Worm (Caenorhabditis elegans) whole organism, L4 larva: ENCODE results near the gene atf-4.

Experiments used
- T20F7.1 ChIP-seq: fragments of 200-800 bp; sonication (Bioruptor generic); optimal IDR thresholded peaks from 2 replicates; lab custom pipeline; 2018; ENCODE audit warnings: mild to moderate bottlenecking, missing genetic modification characterization, missing compliant biosample characterization
- T26A8.4 ChIP-seq: fragments of 200-800 bp; sonication (Bioruptor generic); IDR thresholded peaks from 2 replicates; pipeline ENCODE4 v1.3.6; 2022; ENCODE audit warnings: missing genetic modification characterization, missing compliant biosample characterization
- Y5F2A.4 ChIP-seq: fragments of 200-800 bp; sonication (Bioruptor generic); optimal IDR thresholded peaks from 2 replicates; lab custom pipeline; 2018; ENCODE audit warnings: mild to moderate bottlenecking, missing genetic modification characterization, missing compliant biosample characterization
- aha-1 ChIP-seq: fragments of 150-350 bp; peaks from one replicate; lab custom pipeline; 2014; ENCODE audit warnings: missing biosample characterization, missing genetic modification characterization
- aly-2 ChIP-seq: sonication (generic microtip); optimal IDR thresholded peaks from 2 replicates; lab custom pipeline; 2018; ENCODE audit warnings: missing biosample characterization, missing genetic modification characterization
- ama-1 ChIP-seq: fragments of 150-350 bp; optimal IDR thresholded peaks from 2 replicates; lab custom pipeline; 2014; ENCODE audit warnings: inconsistent platforms, mixed read lengths
- arid-1 ChIP-seq: fragments of 200-800 bp; sonication (Bioruptor generic); conservative IDR thresholded peaks from 2 replicates; pipeline ENCODE4 v1.3.6; 2022; ENCODE audit warnings: missing genetic modification reagents, missing genetic modification characterization, missing compliant biosample characterization
- ceh-20 ChIP-seq: fragments of 200-800 bp; sonication (Bioruptor generic); IDR thresholded peaks from 2 replicates; pipeline ENCODE4 v1.3.6; 2022; ENCODE audit warnings: missing genetic modification reagents, missing genetic modification characterization, missing compliant biosample characterization
- cey-2 ChIP-seq: sonication (generic microtip); optimal IDR thresholded peaks from 3 replicates; lab custom pipeline; 2017; ENCODE audit warnings: missing genetic modification characterization, mild to moderate bottlenecking, missing compliant biosample characterization, antibody characterized with exemption, borderline replicate concordance; ENCODE audit not compliant: insufficient read depth
- daf-12 ChIP-seq: fragments of 150-350 bp; optimal IDR thresholded peaks from 2 replicates; lab custom pipeline; 2014; ENCODE audit warnings: missing biosample characterization, missing genetic modification reagents, missing genetic modification characterization
- dmd-6 ChIP-seq: fragments of 200-800 bp; sonication (Bioruptor generic); IDR thresholded peaks from 2 replicates; pipeline ENCODE4 v1.3.6; 2022; ENCODE audit warnings: missing genetic modification reagents, missing genetic modification characterization, missing compliant biosample characterization
- dmd-9 ChIP-seq: fragments of 200-800 bp; sonication (Bioruptor generic); IDR thresholded peaks from 2 replicates; pipeline ENCODE4 v1.3.6; 2022; ENCODE audit warnings: missing genetic modification reagents, missing genetic modification characterization, missing compliant biosample characterization
- dpl-1 ChIP-seq: fragments of 150-350 bp; optimal IDR thresholded peaks from 2 replicates; lab custom pipeline; 2014; ENCODE audit warnings: missing biosample characterization, missing genetic modification reagents, missing genetic modification characterization
- egl-43 ChIP-seq: fragments of 200-800 bp; sonication (Bioruptor generic); IDR thresholded peaks from 2 replicates; pipeline ENCODE4 v1.3.6; 2022; ENCODE audit warnings: missing genetic modification reagents, missing genetic modification characterization, missing compliant biosample characterization
- fos-1 ChIP-seq: fragments of 150-350 bp; optimal IDR thresholded peaks from 2 replicates; lab custom pipeline; 2014; ENCODE audit warnings: missing biosample characterization, missing genetic modification characterization
- gei-8 ChIP-seq: fragments of 200-800 bp; sonication (Bioruptor generic); optimal IDR thresholded peaks from 2 replicates; lab custom pipeline; 2018; ENCODE audit warnings: mild to moderate bottlenecking, missing genetic modification characterization, missing compliant biosample characterization
- hif-1 ChIP-seq, 2 experiments: sonication (generic microtip); optimal IDR thresholded peaks; 2 replicates each; lab custom pipeline; 2016 to 2017; ENCODE audit warnings: missing compliant biosample characterization in 2 of 2, missing genetic modification characterization in 2 of 2, missing genetic modification reagents in 2 of 2, missing genotype in 2 of 2, mild to moderate bottlenecking in 1 of 2
- hlh-30 ChIP-seq: sonication (generic microtip); optimal IDR thresholded peaks from 2 replicates; lab custom pipeline; 2017; ENCODE audit warnings: antibody characterized with exemption, mild to moderate bottlenecking, missing genetic modification characterization, missing compliant biosample characterization; ENCODE audit not compliant: insufficient read depth
- lim-7 ChIP-seq: fragments of 200-800 bp; sonication (Bioruptor generic); IDR thresholded peaks from 2 replicates; pipeline ENCODE4 v1.3.6; 2022; ENCODE audit warnings: missing genetic modification characterization, missing compliant biosample characterization
- lin-1 ChIP-seq: fragments of 200-800 bp; sonication (Bioruptor generic); IDR thresholded peaks from 2 replicates; pipeline ENCODE4 v1.3.6; 2022; ENCODE audit warnings: missing genetic modification reagents, missing genetic modification characterization, missing compliant biosample characterization
- lin-13 ChIP-seq: fragments of 150-350 bp; optimal IDR thresholded peaks from 2 replicates; lab custom pipeline; 2014; ENCODE audit warnings: missing biosample characterization, missing genetic modification reagents, missing genetic modification characterization
- lin-38 ChIP-seq: fragments of 200-800 bp; sonication (Bioruptor generic); IDR thresholded peaks from 2 replicates; pipeline ENCODE4 v1.3.6; 2022; ENCODE audit warnings: missing genetic modification reagents, missing genetic modification characterization, missing compliant biosample characterization
- lin-39 ChIP-seq: fragments of 150-350 bp; optimal IDR thresholded peaks from 2 replicates; lab custom pipeline; 2014; ENCODE audit warnings: missing biosample characterization, missing genetic modification reagents, missing genetic modification characterization
- lsy-2 ChIP-seq, 2 experiments: fragments of 150-350 bp in 1 of 2; sonication (generic microtip) in 1 of 2; optimal IDR thresholded peaks; 2 replicates each; lab custom pipeline; 2014 to 2017; ENCODE audit warnings: missing biosample characterization in 2 of 2, missing genetic modification characterization in 2 of 2
- mdl-1 ChIP-seq, 2 experiments: fragments of 150-350 bp in 1 of 2; sonication (generic microtip) in 1 of 2; optimal IDR thresholded peaks; 2 replicates each; lab custom pipeline; 2014 to 2017; ENCODE audit warnings: missing biosample characterization in 2 of 2, missing genetic modification characterization in 2 of 2
- mdt-29 ChIP-seq: fragments of 200-800 bp; sonication (Bioruptor generic); IDR thresholded peaks from 2 replicates; pipeline ENCODE4 v1.3.6; 2022; ENCODE audit warnings: missing genetic modification reagents, missing genetic modification characterization, missing compliant biosample characterization
- mxl-2 ChIP-seq: fragments of 200-800 bp; sonication (Bioruptor generic); conservative IDR thresholded peaks from 2 replicates; pipeline ENCODE4 v1.3.6; 2022; ENCODE audit warnings: missing genetic modification reagents, missing genetic modification characterization, missing compliant biosample characterization
- mxl-3 ChIP-seq: fragments of 200-800 bp; sonication (Bioruptor generic); optimal IDR thresholded peaks from 2 replicates; lab custom pipeline; 2018; ENCODE audit warnings: mild to moderate bottlenecking, missing genetic modification characterization, missing compliant biosample characterization
- nhr-10 ChIP-seq: fragments of 150-350 bp; optimal IDR thresholded peaks from 2 replicates; lab custom pipeline; 2014; ENCODE audit warnings: missing biosample characterization, missing genetic modification characterization
- nhr-102 ChIP-seq: sonication (generic microtip); optimal IDR thresholded peaks from 2 replicates; lab custom pipeline; 2016; ENCODE audit warnings: mild to moderate bottlenecking, missing genetic modification characterization, moderate library complexity, missing compliant biosample characterization
- nhr-237 ChIP-seq: sonication (generic microtip); optimal IDR thresholded peaks from 2 replicates; lab custom pipeline; 2017; ENCODE audit warnings: missing biosample characterization, missing genetic modification characterization
- nhr-25 ChIP-seq: sonication (generic microtip); optimal IDR thresholded peaks from 2 replicates; lab custom pipeline; 2017; ENCODE audit warnings: missing genetic modification characterization, mild to moderate bottlenecking, missing compliant biosample characterization, antibody characterized with exemption, moderate library complexity, borderline replicate concordance; ENCODE audit not compliant: insufficient read depth
- nhr-28 ChIP-seq: fragments of 150-350 bp; optimal IDR thresholded peaks from 2 replicates; lab custom pipeline; 2014; ENCODE audit warnings: missing biosample characterization, missing genetic modification characterization
- nhr-42 ChIP-seq: fragments of 200-800 bp; sonication (Bioruptor generic); IDR thresholded peaks from 2 replicates; pipeline ENCODE4 v1.3.6; 2022; ENCODE audit warnings: missing genetic modification characterization, missing compliant biosample characterization
- nhr-48 ChIP-seq: sonication (generic microtip); optimal IDR thresholded peaks from 2 replicates; lab custom pipeline; 2016; ENCODE audit warnings: mild to moderate bottlenecking, missing genetic modification characterization, missing compliant biosample characterization
- nhr-6 ChIP-seq: fragments of 150-350 bp; optimal IDR thresholded peaks from 2 replicates; lab custom pipeline; 2014; ENCODE audit warnings: missing biosample characterization, missing genetic modification characterization
- nhr-77 ChIP-seq: fragments of 150-350 bp; optimal IDR thresholded peaks from 2 replicates; lab custom pipeline; 2014; ENCODE audit warnings: missing biosample characterization, missing genetic modification characterization
- pha-4 ChIP-seq, 2 experiments: fragments of 150-350 bp in 1 of 2; fragments of 200-800 bp in 1 of 2; sonication (Bioruptor generic) in 1 of 2; IDR thresholded peaks in 1 of 2; optimal IDR thresholded peaks in 1 of 2; 2 replicates each; pipeline versions ENCODE4 v1.3.6 to Lab custom; 2014 to 2022; ENCODE audit warnings: missing genetic modification characterization in 2 of 2, missing genetic modification reagents in 2 of 2, missing biosample characterization in 1 of 2, missing compliant biosample characterization in 1 of 2
- php-3 ChIP-seq: fragments of 200-800 bp; sonication (Bioruptor generic); IDR thresholded peaks from 2 replicates; pipeline ENCODE4 v1.3.6; 2022; ENCODE audit warnings: missing genetic modification reagents, missing genetic modification characterization, missing compliant biosample characterization
- rbr-2 ChIP-seq: sonication (generic microtip); optimal IDR thresholded peaks from 2 replicates; lab custom pipeline; 2016; ENCODE audit warnings: missing genotype, missing genetic modification characterization, missing compliant biosample characterization
- saeg-2 ChIP-seq: fragments of 200-800 bp; sonication (Bioruptor generic); IDR thresholded peaks from 2 replicates; pipeline ENCODE4 v1.3.6; 2022; ENCODE audit warnings: missing genetic modification reagents, missing genetic modification characterization, missing compliant biosample characterization
- set-16 ChIP-seq: fragments of 200-800 bp; sonication (Bioruptor generic); IDR thresholded peaks from 2 replicates; pipeline ENCODE4 v1.3.6; 2022; ENCODE audit warnings: missing genetic modification reagents, missing genetic modification characterization, missing compliant biosample characterization
- spr-1 ChIP-seq: sonication (generic microtip); optimal IDR thresholded peaks from 2 replicates; lab custom pipeline; 2016; ENCODE audit warnings: mild to moderate bottlenecking, missing genetic modification characterization, missing compliant biosample characterization
- spr-3 ChIP-seq: fragments of 200-800 bp; sonication (Bioruptor generic); optimal IDR thresholded peaks from 2 replicates; lab custom pipeline; 2018; ENCODE audit warnings: mild to moderate bottlenecking, missing genetic modification characterization, missing compliant biosample characterization
- tra-1 ChIP-seq: fragments of 200-800 bp; sonication (Bioruptor generic); IDR thresholded peaks from 2 replicates; pipeline ENCODE4 v1.3.6; 2022; ENCODE audit warnings: missing genetic modification reagents, missing genetic modification characterization, missing compliant biosample characterization
- zfp-2 ChIP-seq: sonication (generic microtip); optimal IDR thresholded peaks from 2 replicates; lab custom pipeline; 2016; ENCODE audit warnings: mild to moderate bottlenecking, missing genetic modification characterization, missing compliant biosample characterization
- zip-2 ChIP-seq: fragments of 150-350 bp; optimal IDR thresholded peaks from 2 replicates; lab custom pipeline; 2014; ENCODE audit warnings: missing biosample characterization, missing genetic modification characterization

Gene atf-4

DNA sequence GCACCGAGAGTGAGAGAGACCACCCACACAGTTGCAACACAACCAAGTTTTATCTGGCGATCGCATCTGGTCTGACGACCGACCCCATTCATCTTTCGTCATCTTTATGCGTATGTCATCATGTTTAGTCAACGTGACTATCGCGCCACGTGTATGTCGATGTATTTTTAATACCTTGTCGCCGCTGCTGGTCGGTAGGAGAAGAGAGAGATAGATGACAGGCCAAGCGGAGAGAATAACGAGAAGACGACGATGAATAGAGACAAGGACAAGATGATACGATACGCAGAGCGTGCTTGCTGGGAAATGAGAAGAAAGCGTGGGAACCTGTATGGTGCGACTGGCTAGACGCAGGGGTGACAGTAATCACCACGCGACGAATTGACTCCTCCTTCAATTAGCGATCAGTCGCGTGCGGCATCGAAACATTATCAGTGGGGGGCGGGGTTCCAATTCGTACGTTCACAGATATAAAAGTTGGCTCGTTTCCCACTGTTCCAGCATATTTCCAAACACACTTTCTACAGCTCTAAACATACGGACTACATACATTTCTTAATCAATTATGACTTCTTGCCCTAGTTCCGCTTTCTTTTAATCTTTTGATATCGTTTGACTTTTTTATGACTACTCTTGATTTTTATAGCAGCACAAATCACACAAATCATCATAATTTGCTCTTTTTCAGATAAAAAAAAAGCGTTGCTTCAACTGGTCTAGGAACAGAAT is 20.1 kb downstream of the atf-4 start, which contains the start of gene tatn-1 (continued):
- TF ChIP-seq mxl-3 (GFP tag; lab: Kevin White, UChicago) (peak; percentile 99), nhr-102 (tag; lab: Kevin White, UChicago) (peak; percentile 97), aly-2 (tag; lab: Kevin White, UChicago) (no peak), saeg-2 (GFP tag; lab: Robert Waterston, UW) (peak; percentile 80; the same call in 1 of the 2 replicates), lin-13 (GFP tag; lab: Kevin White, UChicago) (peak; percentile 30), dmd-9 (GFP tag; lab: Robert Waterston, UW) (no peak), dpl-1 (no peak), nhr-48 (tag; lab: Kevin White, UChicago) (peak; percentile 98), php-3 (GFP tag; lab: Robert Waterston, UW) (peak; percentile 87; the same call in 1 of the 2 replicates), nhr-77 (peak; percentile 94), aha-1 (peak; percentile 99), hlh-30 (tag; lab: Kevin White, UChicago) (peak; percentile 90), daf-12 (tag; lab: Kevin White, UChicago) (no peak), mxl-2 (GFP tag; lab: Robert Waterston, UW) (0 out of 2 replicates have a peak, but pooled peaks have one; percentile 3), nhr-237 (tag; lab: Kevin White, UChicago) (no peak), Y5F2A.4 (GFP tag; lab: Kevin White, UChicago) (no peak), egl-43 (GFP tag; lab: Robert Waterston, UW) (0 out of 2 replicates have a peak, but pooled peaks have one; percentile 11), spr-3 (no peak), lim-7 (GFP tag; lab: Robert Waterston, UW) (no peak), zfp-2 (no peak), set-16 (GFP tag; lab: Robert Waterston, UW) (peak; percentile 50; the same call in 1 of the 2 replicates), zip-2 (tag; lab: Kevin White, UChicago) (no peak), cey-2 (tag; lab: Kevin White, UChicago) (peak; percentile 84), T20F7.1 (GFP tag; lab: Kevin White, UChicago) (peak; percentile 52), arid-1 (GFP tag; lab: Robert Waterston, UW) (0 out of 2 replicates have a peak, but pooled peaks have one; percentile 11), nhr-6 (tag; lab: Kevin White, UChicago) (no peak), mdt-29 (GFP tag; lab: Robert Waterston, UW) (0 out of 2 replicates have a peak, but pooled peaks have one; percentile 27), mdl-1 (tag; optimal IDR thresholded peaks at IDR 0.05; lab: Kevin White, UChicago) (peak; percentile 94 to 98), nhr-42 (GFP tag; lab: Robert Waterston, UW) (peak; percentile 12; the same call in 1 of the 2 replicates), dmd-6 (GFP tag; lab: Robert Waterston, UW) (peak; percentile 97), pha-4 (GFP tag; IDR thresholded peaks at IDR 0.05; lab: Robert Waterston, UW) (0 out of 2 replicates have a peak, but pooled peaks have one; percentile 38), pha-4 (tag; optimal IDR thresholded peaks at IDR 0.05; lab: Kevin White, UChicago) (no peak), rbr-2 (tag; lab: Kevin White, UChicago) (peak; percentile 47), hif-1 (tag; optimal IDR thresholded peaks at IDR 0.05; lab: Kevin White, UChicago) (peak; percentile 40 to 88), T26A8.4 (GFP tag; lab: Robert Waterston, UW) (peak; percentile 65), nhr-10 (tag; lab: Kevin White, UChicago) (peak; percentile 81), spr-1 (peak; percentile 61), ama-1 (peak; percentile 36), ceh-20 (GFP tag; lab: Robert Waterston, UW) (no peak), lsy-2 (tag; optimal IDR thresholded peaks at IDR 0.05; lab: Kevin White, UChicago) (peak; percentile 43 to 58), lin-1 (GFP tag; lab: Robert Waterston, UW) (peak; percentile 52), tra-1 (GFP tag; lab: Robert Waterston, UW) (peak; percentile 85), nhr-25 (tag; lab: Kevin White, UChicago) (peak; percentile 61), lin-39 (tag; lab: Kevin White, UChicago) (no peak), lin-38 (peak; percentile 35), nhr-28 (tag; lab: Kevin White, UChicago) (peak; percentile 83), fos-1 (no peak), gei-8 (peak; percentile 80)
